Worm (Caenorhabditis elegans) whole organism, late embryonic: ENCODE results near the gene frpr-21.

Source experiments
- ama-1 ChIP-seq: fragments of 150-350 bp; optimal IDR thresholded peaks from 2 replicates; lab custom pipeline; 2014
- ceh-22 ChIP-seq: sonication (generic microtip); optimal IDR thresholded peaks from 2 replicates; lab custom pipeline; 2017; ENCODE audit warnings: missing biosample characterization, missing genetic modification characterization
- ceh-9 ChIP-seq: sonication (generic microtip); optimal IDR thresholded peaks from 2 replicates; lab custom pipeline; 2016; ENCODE audit warnings: mild to moderate bottlenecking, missing genetic modification characterization, inconsistent platforms, missing compliant biosample characterization
- dmd-4 ChIP-seq: sonication (generic microtip); optimal IDR thresholded peaks from 2 replicates; lab custom pipeline; 2016; ENCODE audit warnings: borderline replicate concordance, missing genetic modification characterization, missing compliant biosample characterization
- hlh-30 ChIP-seq: sonication (generic microtip); optimal IDR thresholded peaks from 2 replicates; lab custom pipeline; 2017; ENCODE audit warnings: antibody characterized with exemption, missing genetic modification characterization, missing compliant biosample characterization; ENCODE audit not compliant: insufficient read depth
- madf-2 ChIP-seq: sonication (generic microtip); optimal IDR thresholded peaks from 2 replicates; lab custom pipeline; 2017; ENCODE audit warnings: missing genetic modification characterization, missing compliant biosample characterization
- mec-3 ChIP-seq: sonication (generic microtip); optimal IDR thresholded peaks from 2 replicates; lab custom pipeline; 2016; ENCODE audit warnings: borderline replicate concordance, missing genetic modification characterization, missing compliant biosample characterization
- nhr-11 ChIP-seq: fragments of 150-350 bp; optimal IDR thresholded peaks from 2 replicates; lab custom pipeline; 2014; ENCODE audit warnings: missing biosample characterization, missing genetic modification characterization
- pax-1 ChIP-seq: fragments of 150-350 bp; optimal IDR thresholded peaks from 2 replicates; lab custom pipeline; 2014; ENCODE audit warnings: missing biosample characterization, missing genetic modification characterization
- pqm-1 ChIP-seq: sonication (generic microtip); optimal IDR thresholded peaks from 2 replicates; lab custom pipeline; 2016; ENCODE audit warnings: missing genetic modification characterization, missing compliant biosample characterization
- sdc-2 ChIP-seq: sonication (generic microtip); optimal IDR thresholded peaks from 2 replicates; lab custom pipeline; 2016; ENCODE audit warnings: missing genotype, missing genetic modification characterization, missing compliant biosample characterization

DNA sequence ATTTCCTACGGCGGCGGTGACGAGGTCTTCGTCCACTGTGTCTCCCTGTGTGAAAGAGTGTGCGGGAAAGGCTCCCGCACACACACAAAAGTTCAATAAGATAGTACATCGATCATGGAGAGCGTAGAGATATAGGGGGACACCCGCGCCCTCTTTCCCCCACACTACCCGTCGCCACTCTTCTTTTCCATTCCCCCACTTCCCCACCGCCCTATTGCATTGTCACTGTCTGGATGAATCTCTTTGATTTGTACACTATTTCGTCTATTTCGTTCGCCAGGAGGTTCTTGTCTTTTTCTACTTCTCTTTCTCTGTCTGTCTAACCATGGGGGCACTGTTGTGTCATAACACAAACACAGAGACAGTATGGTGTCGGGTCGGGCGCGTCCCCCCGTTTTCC lies 39.6 kb downstream of the frpr-21 start:
- TF ChIP-seq sdc-2 (tag; lab: Kevin White, UChicago): no peak
- no peak for TF ChIP-seq ama-1 (lab: Kevin White, UChicago)
- TF ChIP-seq nhr-11 (tag; lab: Kevin White, UChicago): no peak
- no peak for TF ChIP-seq ceh-22 (tag; lab: Kevin White, UChicago)
- peak; percentile 3 for TF ChIP-seq madf-2
- TF ChIP-seq dmd-4 (tag; lab: Kevin White, UChicago): no peak
- no peak for TF ChIP-seq ceh-9 (tag; lab: Kevin White, UChicago)
- no peak for TF ChIP-seq pqm-1 (tag; lab: Kevin White, UChicago)
- no peak for TF ChIP-seq mec-3 (tag; lab: Kevin White, UChicago)
- no peak for TF ChIP-seq pax-1 (tag; lab: Kevin White, UChicago)
- peak; percentile 9 for TF ChIP-seq hlh-30 (tag; lab: Kevin White, UChicago)
